Worm (Caenorhabditis elegans) whole organism, young adult: ENCODE results near the gene F29A7.3.

Experiments
- C06A6.2 ChIP-seq: fragments of 200-800 bp; sonication (Bioruptor generic); conservative IDR thresholded peaks from 2 replicates; pipeline ENCODE4 v1.3.6; 2022; ENCODE audit warnings: missing genetic modification characterization, missing compliant biosample characterization
- attf-5 ChIP-seq: fragments of 200-800 bp; sonication (Bioruptor generic); optimal IDR thresholded peaks from 2 replicates; lab custom pipeline; 2018; ENCODE audit warnings: mild to moderate bottlenecking, missing genetic modification characterization, missing compliant biosample characterization
- dpl-1 ChIP-seq: fragments of 150-350 bp; optimal IDR thresholded peaks from 2 replicates; lab custom pipeline; 2014; ENCODE audit warnings: missing biosample characterization, missing genetic modification reagents, missing genetic modification characterization
- let-526 ChIP-seq: fragments of 200-800 bp; sonication (Bioruptor generic); IDR thresholded peaks from 2 replicates; pipeline ENCODE4 v1.3.6; 2022; ENCODE audit warnings: missing genetic modification reagents, missing genetic modification characterization, missing compliant biosample characterization
- madf-6 ChIP-seq: fragments of 200-800 bp; sonication (Bioruptor generic); IDR thresholded peaks from 2 replicates; pipeline ENCODE4 v1.3.6; 2022; ENCODE audit warnings: missing genetic modification reagents, missing genetic modification characterization, missing compliant biosample characterization
- mes-4 ChIP-seq: sonication (generic microtip); optimal IDR thresholded peaks from 2 replicates; lab custom pipeline; 2016; ENCODE audit warnings: missing genotype, missing genetic modification characterization, missing compliant biosample characterization
- nhr-179 ChIP-seq: sonication (generic microtip); optimal IDR thresholded peaks from 2 replicates; lab custom pipeline; 2016; ENCODE audit warnings: mild to moderate bottlenecking, missing genetic modification characterization, missing compliant biosample characterization
- nhr-90 ChIP-seq: sonication (generic microtip); optimal IDR thresholded peaks from 2 replicates; lab custom pipeline; 2016; ENCODE audit warnings: missing genotype, mild to moderate bottlenecking, missing genetic modification characterization, missing compliant biosample characterization
- snpc-1.3 ChIP-seq: sonication (generic microtip); optimal IDR thresholded peaks from 2 replicates; lab custom pipeline; 2017; ENCODE audit warnings: missing genetic modification characterization, mild to moderate bottlenecking, missing compliant biosample characterization, antibody characterized with exemption, moderate library complexity, missing genotype, missing genetic modification reagents; ENCODE audit not compliant: insufficient read depth
- snpc-4 ChIP-seq, 5 experiments: fragments of 150-350 bp in 1 of 5; sonication (generic microtip) in 4 of 5; optimal IDR thresholded peaks; 2 replicates each; lab custom pipeline; 2014 to 2018; ENCODE audit warnings: missing genetic modification characterization in 5 of 5, missing biosample characterization in 3 of 5, antibody characterized with exemption in 2 of 5, mild to moderate bottlenecking in 2 of 5, missing compliant biosample characterization in 2 of 5, missing genotype in 2 of 5, moderate library complexity in 2 of 5, missing genetic modification reagents in 1 of 5
- tbp1 ChIP-seq: fragments of 200-800 bp; sonication (Bioruptor generic); optimal IDR thresholded peaks from 2 replicates; lab custom pipeline; 2018; ENCODE audit warnings: mild to moderate bottlenecking, missing genetic modification characterization, missing compliant biosample characterization
- unc-130 ChIP-seq: sonication (generic microtip); optimal IDR thresholded peaks from 2 replicates; lab custom pipeline; 2016; ENCODE audit warnings: missing genetic modification reagents, missing genetic modification characterization, missing compliant biosample characterization

ce11 chrII:2734735-2735134, 18.4 kb upstream of the F29A7.3 start:
- TF ChIP-seq nhr-179 (tag; lab: Kevin White, UChicago) (no peak), madf-6 (GFP tag; lab: Robert Waterston, UW) (no peak; the same call in 1 of the 2 replicates), unc-130 (GFP tag; lab: Kevin White, UChicago) (no peak), let-526 (GFP tag; lab: Robert Waterston, UW) (no peak), nhr-90 (tag; lab: Kevin White, UChicago) (no peak), dpl-1 (GFP tag; lab: Kevin White, UChicago) (no peak), snpc-1.3 (no peak), snpc-4 (GFP tag; optimal IDR thresholded peaks at IDR 0.05; lab: Kevin White, UChicago) (no peak), snpc-4 (tag; optimal IDR thresholded peaks at IDR 0.05; lab: Kevin White, UChicago) (no peak), mes-4 (tag; lab: Kevin White, UChicago) (no peak), attf-5 (GFP tag; lab: Kevin White, UChicago) (no peak), C06A6.2 (GFP tag; lab: Robert Waterston, UW) (no peak), tbp1 (GFP tag; lab: Kevin White, UChicago) (no peak)
